Fruit fly (Drosophila melanogaster): ENCODE measurements around the gene CG14314.

Gene CG14314

DNA sequence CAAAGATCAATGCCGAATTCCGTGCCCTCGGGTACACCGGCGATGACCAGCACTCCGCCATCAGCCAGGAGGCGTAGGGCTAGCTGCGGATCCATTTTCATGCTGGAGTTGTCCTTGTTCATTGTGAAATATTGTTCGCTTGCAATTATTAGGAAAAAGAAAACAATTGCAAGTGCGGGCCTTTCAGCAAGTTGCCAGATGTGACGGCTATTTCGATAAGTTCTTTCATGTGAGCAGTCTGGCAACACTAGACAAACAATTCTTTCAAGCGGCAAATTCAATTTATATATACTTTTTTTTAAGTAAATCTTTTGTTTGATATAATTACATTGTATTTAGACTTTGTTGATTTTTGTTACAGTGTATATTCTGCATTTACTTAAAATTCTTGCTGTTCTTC is 36.6 kb downstream of the CG14314 start, which contains the start of gene CG12320 (continued):
- TF ChIP-seq PHDP (tag; optimal IDR thresholded peaks at IDR 0.05) = no peak
- TF ChIP-seq CG15514 (GFP tag; optimal IDR thresholded peaks at IDR 0.05) = peak; percentile 70
- TF ChIP-seq pnt (GFP tag; optimal IDR thresholded peaks at IDR 0.05) = no peak
- 0 out of 3 replicates have a peak, but pooled peaks have one; percentile 17 for TF ChIP-seq CG16813 (GFP tag; IDR thresholded peaks at IDR 0.05; ENCODE audit: partially characterized antibody)
- TF ChIP-seq rib (GFP tag; IDR thresholded peaks at IDR 0.05) = no peak
- no peak for TF ChIP-seq CG13894 (tag; optimal IDR thresholded peaks at IDR 0.05)
- TF ChIP-seq Spps (tag; optimal IDR thresholded peaks at IDR 0.05) = no peak
- TF ChIP-seq Sin3A (optimal IDR thresholded peaks at IDR 0.05) = peak; percentile 8
- TF ChIP-seq CG18599 (GFP tag; optimal IDR thresholded peaks at IDR 0.05) = no peak
- no peak for TF ChIP-seq CG12104 (GFP tag; optimal IDR thresholded peaks at IDR 0.05)
- 0 out of 2 replicates have a peak, but pooled peaks have one; percentile 8 for TF ChIP-seq CG17328 (GFP tag; IDR thresholded peaks at IDR 0.05)
- peak; percentile 59 for TF ChIP-seq CG4617 (GFP tag; optimal IDR thresholded peaks at IDR 0.05; ENCODE audit: borderline replicate concordance)
- TF ChIP-seq CTCF (GFP tag; optimal IDR thresholded peaks at IDR 0.05) = peak; percentile 10
- TF ChIP-seq MESR4 (GFP tag; optimal IDR thresholded peaks at IDR 0.05) = peak; percentile 42
- TF ChIP-seq CG17385 (GFP tag; optimal IDR thresholded peaks at IDR 0.05) = no peak
- peak; percentile 41 for TF ChIP-seq Sry-δ (GFP tag; optimal IDR thresholded peaks at IDR 0.05)
- TF ChIP-seq gt (GFP tag; IDR thresholded peaks at IDR 0.05) = no peak
- peak; percentile 34 for TF ChIP-seq CG14710 (tag; optimal IDR thresholded peaks at IDR 0.05)
- TF ChIP-seq HmgZ (tag; optimal IDR thresholded peaks at IDR 0.05) = peak; percentile 2
- no peak for TF ChIP-seq CG4328 (GFP tag; optimal IDR thresholded peaks at IDR 0.05)
- peak; percentile 11 for TF ChIP-seq gfzf (GFP tag; optimal IDR thresholded peaks at IDR 0.05)
- peak; percentile 50 for TF ChIP-seq gcm (GFP tag; optimal IDR thresholded peaks at IDR 0.05)
- peak; percentile 53; the same call in 1 of the 2 replicates for TF ChIP-seq CG3847 (GFP tag; IDR thresholded peaks at IDR 0.05)
- TF ChIP-seq CG13287 (GFP tag; IDR thresholded peaks at IDR 0.05; ENCODE audit: partially characterized antibody) = peak; percentile 42; the same call in 1 of the 2 replicates
- TF ChIP-seq aop (GFP tag; IDR thresholded peaks at IDR 0.05) = no peak
- TF ChIP-seq pzg (GFP tag; optimal IDR thresholded peaks at IDR 0.05) = peak; percentile 62
- TF ChIP-seq CG8089 (GFP tag; optimal IDR thresholded peaks at IDR 0.05) = no peak
- TF ChIP-seq CG4730 (GFP tag; IDR thresholded peaks at IDR 0.05) = no peak
- TF ChIP-seq Med (GFP tag) = peak; percentile 32
- TF ChIP-seq Lim3 (GFP tag; IDR thresholded peaks at IDR 0.05) = no peak
- TF ChIP-seq CG2116 (GFP tag; optimal IDR thresholded peaks at IDR 0.05) = peak; percentile 41
- peak; percentile 57 for TF ChIP-seq YL-1 (GFP tag; optimal IDR thresholded peaks at IDR 0.05)

DNA sequence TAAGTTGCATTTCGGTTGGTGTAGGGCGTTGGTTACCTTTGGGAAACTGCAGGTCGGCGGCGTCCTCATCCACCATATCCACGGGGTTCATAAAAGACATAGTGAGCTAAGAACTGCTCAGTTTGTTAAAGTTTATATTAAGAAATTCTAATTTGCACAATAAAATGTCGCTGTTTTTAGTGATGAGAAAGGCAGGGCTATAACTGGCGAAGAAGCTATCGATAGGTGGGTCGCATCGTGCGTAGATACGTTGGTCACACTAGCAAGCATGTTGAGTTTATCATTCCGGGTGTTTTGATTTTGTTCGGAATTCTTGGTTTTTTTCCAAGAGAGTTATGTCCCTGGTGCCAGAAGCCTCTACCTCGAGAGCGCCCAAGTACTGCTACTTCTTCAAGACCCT is 39.3 kb downstream of the CG14314 start, which contains the start of the genes Ada2a, Polr2D, Tgs1 and moi:
Gene Ada2a (minus strand): TSS at position 207 of the 400 bp plus-strand sequence.
Gene Polr2D (minus strand): TSS at position 207 of the 400 bp plus-strand sequence.
Gene Tgs1 (plus strand): TSS at position 250 of the 400 bp plus-strand sequence.
Gene moi (plus strand): TSS at position 250 of the 400 bp plus-strand sequence.
- TF ChIP-seq Blimp-1 (GFP tag; optimal IDR thresholded peaks at IDR 0.05) (no peak), Myb (GFP tag; optimal IDR thresholded peaks at IDR 0.05) (peak; percentile 35), pum (GFP tag; optimal IDR thresholded peaks at IDR 0.05) (no peak), CG7786 (GFP tag; optimal IDR thresholded peaks at IDR 0.05) (no peak), E2f2 (GFP tag; IDR thresholded peaks at IDR 0.05) (peak; percentile 79), sens (GFP tag) (peak; percentile 18), CG15479 (GFP tag; optimal IDR thresholded peaks at IDR 0.05) (peak; percentile 64), gfzf (GFP tag; optimal IDR thresholded peaks at IDR 0.05) (peak; percentile 60), CG34224 (GFP tag; IDR thresholded peaks at IDR 0.05; ENCODE audit: partially characterized antibody) (peak; percentile 85), unc-4 (GFP tag; IDR thresholded peaks at IDR 0.05; ENCODE audit: partially characterized antibody) (peak; percentile 75; the same call in 1 of the 2 replicates), mirr (GFP tag; optimal IDR thresholded peaks at IDR 0.05) (no peak), CG16863 (GFP tag; optimal IDR thresholded peaks at IDR 0.05) (no peak), ato (GFP tag; IDR thresholded peaks at IDR 0.05; ENCODE audit: partially characterized antibody) (peak; percentile 57), gem (tag; optimal IDR thresholded peaks at IDR 0.05) (no peak), Hr78 (GFP tag; optimal IDR thresholded peaks at IDR 0.05) (no peak), CG6689 (GFP tag; IDR thresholded peaks at IDR 0.05) (no peak), peb (GFP tag; IDR thresholded peaks at IDR 0.05) (no peak), CG2129 (GFP tag; IDR thresholded peaks at IDR 0.05; ENCODE audit: partially characterized antibody) (peak; percentile 42; the same call in 1 of the 2 replicates), CG8359 (GFP tag; optimal IDR thresholded peaks at IDR 0.05; ENCODE audit: borderline replicate concordance) (no peak), fd96Cb (tag; optimal IDR thresholded peaks at IDR 0.05) (no peak)

All from whole organism, embryonic.